Fruit fly (Drosophila melanogaster): ENCODE data around the gene Gr64c.
A peak's percentile ranks its signal among the peaks of the same experiment; 100 is the strongest.

The Gr64c gene

dm6 chr3L:4028305-4028704, at the start of gene Gr64c, which contains the start of gene Gr64b:
Gene Gr64c (plus strand): TSS chr3L:4028605.
Gene Gr64b (plus strand): TSS chr3L:4028605.
- no peak for TF ChIP-seq Mnt (GFP tag; optimal IDR thresholded peaks at IDR 0.05)
- TF ChIP-seq ovo (GFP tag; optimal IDR thresholded peaks at IDR 0.05): no peak
- TF ChIP-seq CG14711 (tag; optimal IDR thresholded peaks at IDR 0.05): no peak
- TF ChIP-seq CG33017 (tag; optimal IDR thresholded peaks at IDR 0.05): no peak

- TF ChIP-seq pad (GFP tag; optimal IDR thresholded peaks at IDR 0.05) (no peak), CG7101 (tag; optimal IDR thresholded peaks at IDR 0.05) (no peak), kay (GFP tag; ENCODE audit: borderline replicate concordance) (no peak), CG11617 (GFP tag; optimal IDR thresholded peaks at IDR 0.05) (no peak), ovo (GFP tag; optimal IDR thresholded peaks at IDR 0.05) (no peak), toe (GFP tag; optimal IDR thresholded peaks at IDR 0.05) (no peak), cnc (optimal IDR thresholded peaks at IDR 0.05) (no peak)
Measured at dm6 chr3L:3978762-3979516, 49.5 kb upstream of the Gr64c start.

- no peak for TF ChIP-seq CG1620 (GFP tag; optimal IDR thresholded peaks at IDR 0.05)
- TF ChIP-seq cnc (optimal IDR thresholded peaks at IDR 0.05): no peak
Measured at dm6 chr3L:3980027-3980426, 48.4 kb upstream of the Gr64c start.

- peak; percentile 10 for TF ChIP-seq CG11617 (GFP tag; optimal IDR thresholded peaks at IDR 0.05)
- TF ChIP-seq CG7045 (GFP tag; optimal IDR thresholded peaks at IDR 0.05): peak; percentile 48
- no peak for TF ChIP-seq Mnt (GFP tag; optimal IDR thresholded peaks at IDR 0.05)
- peak; percentile 16 for TF ChIP-seq tj (GFP tag; optimal IDR thresholded peaks at IDR 0.05)
- no peak for TF ChIP-seq ovo (GFP tag; optimal IDR thresholded peaks at IDR 0.05)
- TF ChIP-seq Crg-1 (GFP tag; optimal IDR thresholded peaks at IDR 0.05): no peak
- no peak for TF ChIP-seq CG1620 (GFP tag; optimal IDR thresholded peaks at IDR 0.05)
- peak; percentile 55 for TF ChIP-seq pad (GFP tag; optimal IDR thresholded peaks at IDR 0.05)
- TF ChIP-seq Hr96 (GFP tag; optimal IDR thresholded peaks at IDR 0.05): peak; percentile 9
- no peak for TF ChIP-seq CG7101 (tag; optimal IDR thresholded peaks at IDR 0.05)
- no peak for TF ChIP-seq kay (GFP tag; ENCODE audit: borderline replicate concordance)
- TF ChIP-seq toe (GFP tag; optimal IDR thresholded peaks at IDR 0.05): no peak
Measured at dm6 chr3L:3983466-3983946, 44.9 kb upstream of the Gr64c start, which contains the start of gene scrt. Gene scrt (plus strand): TSS chr3L:3983896.

dm6 chr3L:3995554-3995953, 32.9 kb upstream of the Gr64c start:
- TF ChIP-seq pad (GFP tag; optimal IDR thresholded peaks at IDR 0.05): no peak
- no peak for TF ChIP-seq ovo (GFP tag; optimal IDR thresholded peaks at IDR 0.05)
- no peak for TF ChIP-seq cnc (optimal IDR thresholded peaks at IDR 0.05)
- TF ChIP-seq Hr96 (GFP tag; optimal IDR thresholded peaks at IDR 0.05): no peak
- TF ChIP-seq Crg-1 (GFP tag; optimal IDR thresholded peaks at IDR 0.05): no peak
- TF ChIP-seq toe (GFP tag; optimal IDR thresholded peaks at IDR 0.05): no peak
- TF ChIP-seq CG33017 (tag; optimal IDR thresholded peaks at IDR 0.05): no peak
- no peak for TF ChIP-seq CG5204 (GFP tag; optimal IDR thresholded peaks at IDR 0.05)

dm6 chr3L:4000711-4001110, 27.7 kb upstream of the Gr64c start:
- TF ChIP-seq Clk (GFP tag; optimal IDR thresholded peaks at IDR 0.05): no peak

dm6 chr3L:4001500-4001899, 26.9 kb upstream of the Gr64c start:
- no peak for TF ChIP-seq ovo (GFP tag; optimal IDR thresholded peaks at IDR 0.05)
- TF ChIP-seq kay (GFP tag; ENCODE audit: borderline replicate concordance): no peak
- no peak for TF ChIP-seq pad (GFP tag; optimal IDR thresholded peaks at IDR 0.05)
- no peak for TF ChIP-seq toe (GFP tag; optimal IDR thresholded peaks at IDR 0.05)
- no peak for TF ChIP-seq CG7101 (tag; optimal IDR thresholded peaks at IDR 0.05)
- TF ChIP-seq cic (GFP tag; optimal IDR thresholded peaks at IDR 0.05): no peak
- TF ChIP-seq CG33017 (tag; optimal IDR thresholded peaks at IDR 0.05): no peak
- TF ChIP-seq tj (GFP tag; optimal IDR thresholded peaks at IDR 0.05): no peak
- no peak for TF ChIP-seq CG7045 (GFP tag; optimal IDR thresholded peaks at IDR 0.05)
- no peak for TF ChIP-seq CG1620 (GFP tag; optimal IDR thresholded peaks at IDR 0.05)
- no peak for TF ChIP-seq cnc (optimal IDR thresholded peaks at IDR 0.05)
- TF ChIP-seq Hr96 (GFP tag; optimal IDR thresholded peaks at IDR 0.05): no peak
- TF ChIP-seq CG12768 (GFP tag; optimal IDR thresholded peaks at IDR 0.05): no peak
- no peak for TF ChIP-seq Mnt (GFP tag; optimal IDR thresholded peaks at IDR 0.05)
- TF ChIP-seq Clk (GFP tag; optimal IDR thresholded peaks at IDR 0.05): no peak
- TF ChIP-seq CG14711 (tag; optimal IDR thresholded peaks at IDR 0.05): no peak

- TF ChIP-seq CG1620 (GFP tag; optimal IDR thresholded peaks at IDR 0.05) (no peak), tj (GFP tag; optimal IDR thresholded peaks at IDR 0.05) (no peak), toe (GFP tag; optimal IDR thresholded peaks at IDR 0.05) (no peak), ovo (GFP tag; optimal IDR thresholded peaks at IDR 0.05) (no peak), CG11617 (GFP tag; optimal IDR thresholded peaks at IDR 0.05) (no peak), Clk (GFP tag; optimal IDR thresholded peaks at IDR 0.05) (no peak), CG14711 (tag; optimal IDR thresholded peaks at IDR 0.05) (no peak), CG12768 (GFP tag; optimal IDR thresholded peaks at IDR 0.05) (no peak), Mnt (GFP tag; optimal IDR thresholded peaks at IDR 0.05) (no peak)
Measured at dm6 chr3L:4003316-4003715, 25.1 kb upstream of the Gr64c start, which contains the start of gene CG14985. Gene CG14985 (plus strand): TSS chr3L:4003474.
